ENCODE assay signal across 1 fruit fly cellular context in the genomic region with DNA sequence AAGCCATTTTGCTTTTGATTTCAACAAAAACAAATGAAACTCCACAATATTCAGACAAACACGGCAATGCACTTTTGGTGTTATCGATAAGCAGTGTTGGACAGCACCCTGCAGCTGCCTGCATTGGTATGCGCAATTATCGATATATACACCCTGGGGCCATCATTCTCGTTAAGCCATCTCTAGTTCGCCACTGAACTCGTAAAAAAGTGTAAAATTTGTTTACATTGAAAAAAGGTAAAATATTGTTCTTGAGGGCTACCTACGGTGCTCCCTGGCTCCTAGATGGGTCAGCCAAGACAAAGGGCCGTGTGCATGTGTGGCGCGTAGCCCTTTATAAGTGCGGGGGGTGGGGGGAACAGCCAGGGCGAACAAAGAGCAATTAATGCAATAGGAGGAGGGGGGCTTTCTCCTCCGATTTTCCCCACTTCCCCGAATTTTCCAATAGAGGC.
A peak's percentile ranks its signal among the peaks of the same experiment; 100 is the strongest.
TF ChIP-seq lines count a peak whose summit lies in the region.

Gene CG13603 (minus strand): TSS at position 91 of the 452 bp plus-strand sequence.
Gene CG5902 (plus strand): TSS at position 164 of the 452 bp plus-strand sequence.

TF ChIP-seq in whole organism, embryonic, 481 proteins besides CTCF, POLR2A, EP300 and RAD21 (continued from another document and continues in another):
- TF ChIP-seq nom (GFP tag; optimal IDR thresholded peaks at IDR 0.05; lab: Kevin White, UChicago): peak; percentile 89
- TF ChIP-seq otp (GFP tag; IDR thresholded peaks at IDR 0.05; lab: Robert Waterston, UW): peak; percentile 50; the same call in 1 of the 3 replicates
- TF ChIP-seq fd64A (GFP tag; optimal IDR thresholded peaks at IDR 0.05; lab: Kevin White, UChicago): no peak
- peak; percentile 11; the same call in 1 of the 2 replicates for TF ChIP-seq H2.0 (GFP tag; IDR thresholded peaks at IDR 0.05; lab: Robert Waterston, UW)
- TF ChIP-seq tap (tag; optimal IDR thresholded peaks at IDR 0.05; lab: Kevin White, UChicago): no peak
- TF ChIP-seq toy (GFP tag; IDR thresholded peaks at IDR 0.05; lab: Robert Waterston, UW): no peak
- TF ChIP-seq CG7839 (tag; optimal IDR thresholded peaks at IDR 0.05; lab: Kevin White, UChicago): no peak
- peak; percentile 59 for TF ChIP-seq Hsf (GFP tag; optimal IDR thresholded peaks at IDR 0.05; lab: Kevin White, UChicago)
- TF ChIP-seq B-H2 (GFP tag; optimal IDR thresholded peaks at IDR 0.05; lab: Kevin White, UChicago): no peak
- no peak for TF ChIP-seq CG34376 (GFP tag; optimal IDR thresholded peaks at IDR 0.05; lab: Kevin White, UChicago)
- TF ChIP-seq fu2 (GFP tag; optimal IDR thresholded peaks at IDR 0.05; lab: Kevin White, UChicago): peak; percentile 31
- no peak for TF ChIP-seq Gsc (GFP tag; IDR thresholded peaks at IDR 0.05; lab: Robert Waterston, UW)
- TF ChIP-seq CG13894 (tag; optimal IDR thresholded peaks at IDR 0.05; lab: Kevin White, UChicago): no peak
- TF ChIP-seq Mes4 (GFP tag; optimal IDR thresholded peaks at IDR 0.05; lab: Kevin White, UChicago): peak; percentile 3
- no peak for TF ChIP-seq CG7928 (GFP tag; optimal IDR thresholded peaks at IDR 0.05; lab: Kevin White, UChicago)
- TF ChIP-seq emc (GFP tag; optimal IDR thresholded peaks at IDR 0.05; lab: Kevin White, UChicago): no peak
- TF ChIP-seq CG17568 (GFP tag; optimal IDR thresholded peaks at IDR 0.05; lab: Kevin White, UChicago): no peak
- TF ChIP-seq CG10274 (GFP tag; optimal IDR thresholded peaks at IDR 0.05; lab: Kevin White, UChicago): no peak
- TF ChIP-seq Hr3 (GFP tag; optimal IDR thresholded peaks at IDR 0.05; lab: Kevin White, UChicago): peak; percentile 4
- TF ChIP-seq Meics (GFP tag; optimal IDR thresholded peaks at IDR 0.05; lab: Kevin White, UChicago): no peak
- no peak for TF ChIP-seq CG3407 (GFP tag; optimal IDR thresholded peaks at IDR 0.05; lab: Kevin White, UChicago)
- peak; percentile 35 for TF ChIP-seq Mad (GFP tag; optimal IDR thresholded peaks at IDR 0.05; lab: Kevin White, UChicago)
- no peak for TF ChIP-seq CG30431 (GFP tag; optimal IDR thresholded peaks at IDR 0.05; lab: Kevin White, UChicago)
- TF ChIP-seq knrl (GFP tag; IDR thresholded peaks at IDR 0.05; lab: Robert Waterston, UW; ENCODE audit: partially characterized antibody): peak; percentile 82
- TF ChIP-seq Sin3A (optimal IDR thresholded peaks at IDR 0.05; lab: Kevin White, UChicago): peak; percentile 72
- no peak for TF ChIP-seq grn (GFP tag; optimal IDR thresholded peaks at IDR 0.05; lab: Kevin White, UChicago)
- TF ChIP-seq CG18262 (tag; optimal IDR thresholded peaks at IDR 0.05; lab: Kevin White, UChicago): peak; percentile 16
- no peak for TF ChIP-seq prd (optimal IDR thresholded peaks at IDR 0.05; lab: Kevin White, UChicago)
- TF ChIP-seq prd (GFP tag; IDR thresholded peaks at IDR 0.05; lab: Robert Waterston, UW): 0 out of 3 replicates have a peak, but pooled peaks have one; percentile 14
- peak; percentile 90 for TF ChIP-seq Bgb (GFP tag; IDR thresholded peaks at IDR 0.05; lab: Robert Waterston, UW; ENCODE audit: partially characterized antibody)
- no peak for TF ChIP-seq Atf6 (GFP tag; IDR thresholded peaks at IDR 0.05; lab: Robert Waterston, UW)
- TF ChIP-seq Dref (GFP tag; IDR thresholded peaks at IDR 0.05; lab: Robert Waterston, UW): peak; percentile 93
- no peak for TF ChIP-seq Usf (GFP tag; optimal IDR thresholded peaks at IDR 0.05; lab: Kevin White, UChicago)
- no peak for TF ChIP-seq Sox100B (GFP tag; optimal IDR thresholded peaks at IDR 0.05; lab: Kevin White, UChicago)
- TF ChIP-seq NK7.1 (GFP tag; optimal IDR thresholded peaks at IDR 0.05; lab: Kevin White, UChicago): no peak
- peak; percentile 52 for TF ChIP-seq pho (GFP tag; optimal IDR thresholded peaks at IDR 0.05; lab: Kevin White, UChicago)
- TF ChIP-seq her (GFP tag; optimal IDR thresholded peaks at IDR 0.05; lab: Kevin White, UChicago): peak; percentile 66
- no peak for TF ChIP-seq schlank (tag; optimal IDR thresholded peaks at IDR 0.05; lab: Kevin White, UChicago)
- TF ChIP-seq ara (GFP tag; IDR thresholded peaks at IDR 0.05; lab: Robert Waterston, UW): no peak
- TF ChIP-seq az2 (GFP tag; optimal IDR thresholded peaks at IDR 0.05; lab: Kevin White, UChicago): no peak
- TF ChIP-seq CG14050 (GFP tag; IDR thresholded peaks at IDR 0.05; lab: Robert Waterston, UW): no peak
- TF ChIP-seq inv (GFP tag; IDR thresholded peaks at IDR 0.05; lab: Robert Waterston, UW; ENCODE audit: partially characterized antibody): peak; percentile 59; the same call in 1 of the 2 replicates
- TF ChIP-seq Neu2 (GFP tag; optimal IDR thresholded peaks at IDR 0.05; lab: Kevin White, UChicago; ENCODE audit: borderline replicate concordance): no peak
- TF ChIP-seq z (GFP tag; IDR thresholded peaks at IDR 0.05; lab: Robert Waterston, UW): no peak
- TF ChIP-seq CG15601 (tag; optimal IDR thresholded peaks at IDR 0.05; lab: Kevin White, UChicago): no peak
- TF ChIP-seq CG2129 (GFP tag; IDR thresholded peaks at IDR 0.05; lab: Robert Waterston, UW; ENCODE audit: partially characterized antibody): peak; percentile 52; the same call in 1 of the 2 replicates
- peak; percentile 35; the same call in 1 of the 2 replicates for TF ChIP-seq ssp (GFP tag; IDR thresholded peaks at IDR 0.05; lab: Robert Waterston, UW)
- TF ChIP-seq Drgx (GFP tag; IDR thresholded peaks at IDR 0.05; lab: Robert Waterston, UW): peak; percentile 42; the same call in 1 of the 2 replicates
- no peak for TF ChIP-seq wdn (GFP tag; IDR thresholded peaks at IDR 0.05; lab: Robert Waterston, UW)
- TF ChIP-seq Spps (tag; optimal IDR thresholded peaks at IDR 0.05; lab: Kevin White, UChicago): peak; percentile 23
- peak; percentile 88 for TF ChIP-seq bbx (GFP tag; IDR thresholded peaks at IDR 0.05; lab: Robert Waterston, UW; ENCODE audit: partially characterized antibody)
- peak; percentile 58 for TF ChIP-seq CG12155 (GFP tag; optimal IDR thresholded peaks at IDR 0.05; lab: Kevin White, UChicago)
- TF ChIP-seq amos (GFP tag; IDR thresholded peaks at IDR 0.05; lab: Robert Waterston, UW; ENCODE audit: partially characterized antibody): peak; percentile 85
- TF ChIP-seq cg (GFP tag; optimal IDR thresholded peaks at IDR 0.05; lab: Kevin White, UChicago): peak; percentile 59
- TF ChIP-seq HmgZ (tag; optimal IDR thresholded peaks at IDR 0.05; lab: Kevin White, UChicago): peak; percentile 70
- TF ChIP-seq CG6683 (GFP tag; optimal IDR thresholded peaks at IDR 0.05; lab: Kevin White, UChicago): peak; percentile 14
- TF ChIP-seq dimm (GFP tag; IDR thresholded peaks at IDR 0.05; lab: Robert Waterston, UW): no peak
- no peak for TF ChIP-seq CG10147 (GFP tag; optimal IDR thresholded peaks at IDR 0.05; lab: Kevin White, UChicago)
- no peak for TF ChIP-seq Hand (GFP tag; optimal IDR thresholded peaks at IDR 0.05; lab: Kevin White, UChicago)
- TF ChIP-seq CG18764 (GFP tag; optimal IDR thresholded peaks at IDR 0.05; lab: Kevin White, UChicago): peak; percentile 4
- TF ChIP-seq tx (GFP tag; optimal IDR thresholded peaks at IDR 0.05; lab: Kevin White, UChicago): peak; percentile 26
- TF ChIP-seq CG6813 (GFP tag; optimal IDR thresholded peaks at IDR 0.05; lab: Kevin White, UChicago): no peak
- TF ChIP-seq CG17328 (GFP tag; IDR thresholded peaks at IDR 0.05; lab: Robert Waterston, UW): peak; percentile 39; the same call in 1 of the 2 replicates
- TF ChIP-seq CG9215 (GFP tag; IDR thresholded peaks at IDR 0.05; lab: Robert Waterston, UW): 0 out of 2 replicates have a peak, but pooled peaks have one; percentile 13
- TF ChIP-seq Doc2 (GFP tag; IDR thresholded peaks at IDR 0.05; lab: Robert Waterston, UW): no peak
- peak; percentile 62 for TF ChIP-seq NC2β (GFP tag; optimal IDR thresholded peaks at IDR 0.05; lab: Kevin White, UChicago)
- TF ChIP-seq CG6854 (GFP tag; optimal IDR thresholded peaks at IDR 0.05; lab: Kevin White, UChicago): no peak
- TF ChIP-seq grau (tag; optimal IDR thresholded peaks at IDR 0.05; lab: Kevin White, UChicago): no peak
- TF ChIP-seq CG7271 (tag; optimal IDR thresholded peaks at IDR 0.05; lab: Kevin White, UChicago): no peak
- TF ChIP-seq tll (GFP tag; optimal IDR thresholded peaks at IDR 0.05; lab: Kevin White, UChicago): no peak
- no peak for TF ChIP-seq CG4328 (GFP tag; optimal IDR thresholded peaks at IDR 0.05; lab: Kevin White, UChicago)
- TF ChIP-seq al (GFP tag; IDR thresholded peaks at IDR 0.05; lab: Robert Waterston, UW): no peak
- TF ChIP-seq Ssrp (tag; optimal IDR thresholded peaks at IDR 0.05; lab: Kevin White, UChicago): no peak
- no peak for TF ChIP-seq lbe (GFP tag; optimal IDR thresholded peaks at IDR 0.05; lab: Kevin White, UChicago)
- peak; percentile 29 for TF ChIP-seq CG12236 (GFP tag; optimal IDR thresholded peaks at IDR 0.05; lab: Kevin White, UChicago)
- TF ChIP-seq CG17361 (GFP tag; IDR thresholded peaks at IDR 0.05; lab: Robert Waterston, UW): no peak
- no peak for TF ChIP-seq CoRest (tag; optimal IDR thresholded peaks at IDR 0.05; lab: Kevin White, UChicago)
- no peak; the same call in 1 of the 2 replicates for TF ChIP-seq CG4404 (GFP tag; IDR thresholded peaks at IDR 0.05; lab: Robert Waterston, UW)
- TF ChIP-seq Antp (GFP tag; optimal IDR thresholded peaks at IDR 0.05; lab: Kevin White, UChicago): peak; percentile 70
- TF ChIP-seq Hr51 (GFP tag; optimal IDR thresholded peaks at IDR 0.05; lab: Kevin White, UChicago): peak in 1 of 2 experiments; percentile 50
- no peak for TF ChIP-seq Dek (tag; optimal IDR thresholded peaks at IDR 0.05; lab: Kevin White, UChicago)
- peak; percentile 29 for TF ChIP-seq CG10979 (tag; optimal IDR thresholded peaks at IDR 0.05; lab: Kevin White, UChicago)
- peak; percentile 25 for TF ChIP-seq odd (GFP tag; optimal IDR thresholded peaks at IDR 0.05; lab: Kevin White, UChicago)
- peak in 1 of 2 experiments; percentile 39 for TF ChIP-seq Pdp1 (GFP tag; optimal IDR thresholded peaks at IDR 0.05; lab: Kevin White, UChicago)
- TF ChIP-seq CG16863 (GFP tag; optimal IDR thresholded peaks at IDR 0.05; lab: Kevin White, UChicago): peak; percentile 41
- no peak for TF ChIP-seq CG17802 (tag; optimal IDR thresholded peaks at IDR 0.05; lab: Kevin White, UChicago)
- TF ChIP-seq CG18619 (GFP tag; optimal IDR thresholded peaks at IDR 0.05; lab: Kevin White, UChicago): no peak
- TF ChIP-seq CG8924 (tag; optimal IDR thresholded peaks at IDR 0.05; lab: Kevin White, UChicago): no peak
- TF ChIP-seq CG4854 (GFP tag; optimal IDR thresholded peaks at IDR 0.05; lab: Kevin White, UChicago): peak; percentile 44
- TF ChIP-seq insv (GFP tag; optimal IDR thresholded peaks at IDR 0.05; lab: Kevin White, UChicago): no peak
- TF ChIP-seq nau (GFP tag; optimal IDR thresholded peaks at IDR 0.05; lab: Kevin White, UChicago): no peak
- no peak for TF ChIP-seq CG11696 (GFP tag; IDR thresholded peaks at IDR 0.05; lab: Robert Waterston, UW)
- TF ChIP-seq Chrac-16 (GFP tag; optimal IDR thresholded peaks at IDR 0.05; lab: Kevin White, UChicago): peak; percentile 50
- peak; percentile 76 for TF ChIP-seq CG16813 (GFP tag; IDR thresholded peaks at IDR 0.05; lab: Robert Waterston, UW; ENCODE audit: partially characterized antibody)
- peak; percentile 82 for TF ChIP-seq nmo (GFP tag; optimal IDR thresholded peaks at IDR 0.05; lab: Kevin White, UChicago)
- peak; percentile 38 for TF ChIP-seq CG9609 (GFP tag; optimal IDR thresholded peaks at IDR 0.05; lab: Kevin White, UChicago)
- TF ChIP-seq NfI (GFP tag; optimal IDR thresholded peaks at IDR 0.05; lab: Kevin White, UChicago): no peak
- no peak for TF ChIP-seq hth (optimal IDR thresholded peaks at IDR 0.05; lab: Kevin White, UChicago)
- 0 out of 2 replicates have a peak, but pooled peaks have one; percentile 11 for TF ChIP-seq CG32532 (GFP tag; IDR thresholded peaks at IDR 0.05; lab: Robert Waterston, UW)
- no peak for TF ChIP-seq en (GFP tag; optimal IDR thresholded peaks at IDR 0.05; lab: Kevin White, UChicago)
- peak; percentile 97 for TF ChIP-seq CG4617 (GFP tag; optimal IDR thresholded peaks at IDR 0.05; lab: Kevin White, UChicago; ENCODE audit: borderline replicate concordance)
- peak; percentile 10 for TF ChIP-seq CG2202 (tag; optimal IDR thresholded peaks at IDR 0.05; lab: Kevin White, UChicago)
- TF ChIP-seq CG15073 (GFP tag; optimal IDR thresholded peaks at IDR 0.05; lab: Kevin White, UChicago): no peak
- peak; percentile 32 for TF ChIP-seq CG10543 (GFP tag; optimal IDR thresholded peaks at IDR 0.05; lab: Kevin White, UChicago)
- TF ChIP-seq croc (GFP tag; conservative IDR thresholded peaks at IDR 0.05; lab: Robert Waterston, UW): no peak
- peak; percentile 45 for TF ChIP-seq CG18011 (GFP tag; optimal IDR thresholded peaks at IDR 0.05; lab: Kevin White, UChicago)
- peak; percentile 81 for TF ChIP-seq Rfx (GFP tag; IDR thresholded peaks at IDR 0.05; lab: Robert Waterston, UW)
- TF ChIP-seq CrebB (tag; optimal IDR thresholded peaks at IDR 0.05; lab: Kevin White, UChicago): peak; percentile 5
- peak; percentile 65 for TF ChIP-seq unc-4 (GFP tag; IDR thresholded peaks at IDR 0.05; lab: Robert Waterston, UW; ENCODE audit: partially characterized antibody)
- TF ChIP-seq CG30403 (GFP tag; optimal IDR thresholded peaks at IDR 0.05; lab: Kevin White, UChicago): peak; percentile 64
- peak; percentile 92 for TF ChIP-seq Ets65A (GFP tag; lab: Kevin White, UChicago)
- peak; percentile 98 for TF ChIP-seq chinmo (GFP tag; IDR thresholded peaks at IDR 0.05; lab: Robert Waterston, UW; ENCODE audit: partially characterized antibody)
- peak; percentile 34 for TF ChIP-seq oc (tag; optimal IDR thresholded peaks at IDR 0.05; lab: Kevin White, UChicago)
- TF ChIP-seq org-1 (GFP tag; optimal IDR thresholded peaks at IDR 0.05; lab: Kevin White, UChicago): no peak
- no peak for TF ChIP-seq fru (optimal IDR thresholded peaks at IDR 0.05; lab: Kevin White, UChicago)
- TF ChIP-seq psq (GFP tag; optimal IDR thresholded peaks at IDR 0.05; lab: Kevin White, UChicago): no peak
- no peak for TF ChIP-seq TFAM (GFP tag; optimal IDR thresholded peaks at IDR 0.05; lab: Kevin White, UChicago)
- no peak for TF ChIP-seq so (GFP tag; IDR thresholded peaks at IDR 0.05; lab: Robert Waterston, UW)
- TF ChIP-seq br (optimal IDR thresholded peaks at IDR 0.05; lab: Kevin White, UChicago): no peak
- no peak for TF ChIP-seq Nf-YB (GFP tag; optimal IDR thresholded peaks at IDR 0.05; lab: Kevin White, UChicago)
- no peak for TF ChIP-seq Poxn (GFP tag; IDR thresholded peaks at IDR 0.05; lab: Robert Waterston, UW)
- peak; percentile 26 for TF ChIP-seq D (optimal IDR thresholded peaks at IDR 0.05; lab: Kevin White, UChicago)
- no peak for TF ChIP-seq D (GFP tag; optimal IDR thresholded peaks at IDR 0.05; lab: Kevin White, UChicago)
- TF ChIP-seq Xrp1 (GFP tag; IDR thresholded peaks at IDR 0.05; lab: Robert Waterston, UW): peak; percentile 28; the same call in 1 of the 2 replicates
- TF ChIP-seq Dip3 (GFP tag; optimal IDR thresholded peaks at IDR 0.05; lab: Kevin White, UChicago): peak; percentile 35
